Worm (Caenorhabditis elegans): ENCODE results near the gene B0403.3.

Gene B0403.3

DNA sequence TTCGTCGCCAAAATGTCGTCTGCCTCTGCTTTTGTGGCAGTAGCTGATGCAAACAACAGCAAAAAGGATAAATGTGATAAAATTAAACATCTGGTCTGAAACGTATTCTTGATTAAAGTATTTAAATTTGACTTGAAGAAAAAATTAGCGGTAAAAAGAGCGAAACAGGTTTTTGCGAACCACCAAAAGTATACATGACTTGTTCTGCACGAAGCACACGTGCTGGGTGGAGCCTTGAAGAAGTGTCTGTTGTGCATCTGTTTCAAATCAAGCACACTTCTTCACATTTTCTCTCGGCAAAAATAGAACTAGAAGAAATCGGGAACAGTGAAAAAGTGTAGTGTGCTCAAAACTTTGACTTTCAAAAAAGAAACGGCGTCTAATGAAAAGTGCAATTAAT is at the start of gene B0403.3:
B0403.3 (minus strand) TSS at position 101 of the 400 bp plus-strand sequence.
- TF ChIP-seq F49E8.2 (tag; optimal IDR thresholded peaks at IDR 0.05; ENCODE audit: borderline replicate concordance) (no peak), unc-62 (GFP tag; optimal IDR thresholded peaks at IDR 0.05 in 1 of 2) (no peak), unc-62 (tag; optimal IDR thresholded peaks at IDR 0.05) (no peak)

DNA sequence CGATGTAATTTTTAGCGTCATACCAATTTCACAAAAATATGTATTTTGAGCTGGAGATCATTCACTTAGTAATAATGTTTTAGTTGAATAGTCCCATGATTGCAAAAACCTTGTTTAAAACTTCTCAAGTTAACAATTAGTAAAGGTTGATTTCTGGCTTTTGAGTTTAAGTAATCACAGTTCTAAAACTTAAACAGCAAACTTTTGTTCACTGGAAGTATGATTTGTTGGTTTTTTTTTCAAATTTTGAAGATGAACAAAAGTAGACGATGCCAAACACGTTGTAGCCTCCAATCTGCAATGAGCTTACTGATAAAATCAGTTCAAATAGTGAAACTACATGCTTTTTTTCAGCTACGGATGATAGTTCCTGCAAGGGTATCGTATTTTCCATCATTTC is 49.5 kb upstream of the B0403.3 start, which contains the start of gene C36B7.1:
C36B7.1 (plus strand) TSS at position 301 of the 400 bp plus-strand sequence.
- no peak for TF ChIP-seq ceh-62 (tag; optimal IDR thresholded peaks at IDR 0.05)
- TF ChIP-seq mep-1 (tag; optimal IDR thresholded peaks at IDR 0.05): no peak
- no peak for TF ChIP-seq dmd-8 (GFP tag; IDR thresholded peaks at IDR 0.05)
- TF ChIP-seq nhr-10 (tag; optimal IDR thresholded peaks at IDR 0.05): no peak
- TF ChIP-seq zfp-2 (tag; optimal IDR thresholded peaks at IDR 0.05): no peak
- no peak for TF ChIP-seq nhr-77 (tag; optimal IDR thresholded peaks at IDR 0.05)
- TF ChIP-seq hlh-11 (tag; optimal IDR thresholded peaks at IDR 0.05): no peak
- no peak for TF ChIP-seq lim-7 (GFP tag; IDR thresholded peaks at IDR 0.05)
- no peak for TF ChIP-seq madf-9 (GFP tag; conservative IDR thresholded peaks at IDR 0.05)
- TF ChIP-seq dve-1 (tag; optimal IDR thresholded peaks at IDR 0.05; ENCODE audit: insufficient read depth): no peak
- no peak for TF ChIP-seq nhr-48 (tag; optimal IDR thresholded peaks at IDR 0.05)
- no peak for TF ChIP-seq nhr-11 (tag; optimal IDR thresholded peaks at IDR 0.05)
- no peak for TF ChIP-seq hmg-1.1 (GFP tag; IDR thresholded peaks at IDR 0.05)
- no peak for TF ChIP-seq mxl-2 (GFP tag; conservative IDR thresholded peaks at IDR 0.05)
- TF ChIP-seq lin-39 (tag; optimal IDR thresholded peaks at IDR 0.05): no peak
- TF ChIP-seq nhr-41 (GFP tag; IDR thresholded peaks at IDR 0.05): no peak
- no peak for TF ChIP-seq nhr-42 (GFP tag; IDR thresholded peaks at IDR 0.05)
- no peak for TF ChIP-seq ZK337.2 (GFP tag; IDR thresholded peaks at IDR 0.05)
- no peak for TF ChIP-seq ceh-28 (tag; optimal IDR thresholded peaks at IDR 0.05)
- no peak for TF ChIP-seq lin-29 (GFP tag; IDR thresholded peaks at IDR 0.05)

DNA sequence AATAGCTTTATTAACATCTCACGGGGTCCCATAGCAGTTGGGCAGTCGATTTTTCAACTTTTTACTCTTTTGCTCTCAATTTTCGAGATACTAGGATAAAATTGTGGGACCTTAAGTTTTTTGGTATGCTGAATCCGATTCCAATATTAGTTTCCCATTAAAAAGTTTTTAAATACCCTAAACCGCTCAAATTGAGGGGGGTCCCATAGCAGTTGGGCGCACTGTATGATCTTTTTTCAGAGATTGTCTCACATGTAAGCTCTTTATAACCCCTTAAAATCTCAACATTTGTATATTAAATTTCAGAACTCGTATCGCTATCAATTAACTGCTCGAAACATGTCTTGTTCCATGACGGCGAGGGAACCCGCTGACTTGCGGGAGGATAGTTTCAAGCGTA is 43.0 kb upstream of the B0403.3 start, which contains the start of gene C36B7.2:
C36B7.2 (plus strand) TSS at position 301 of the 400 bp plus-strand sequence.
- no peak for TF ChIP-seq rbr-2 (tag; optimal IDR thresholded peaks at IDR 0.05)
- no peak for TF ChIP-seq snpc-1.2 (GFP tag; IDR thresholded peaks at IDR 0.05)
- peak; percentile 22 for TF ChIP-seq aha-1 (tag)
- no peak for TF ChIP-seq F37D6.2 (tag; optimal IDR thresholded peaks at IDR 0.05)

DNA sequence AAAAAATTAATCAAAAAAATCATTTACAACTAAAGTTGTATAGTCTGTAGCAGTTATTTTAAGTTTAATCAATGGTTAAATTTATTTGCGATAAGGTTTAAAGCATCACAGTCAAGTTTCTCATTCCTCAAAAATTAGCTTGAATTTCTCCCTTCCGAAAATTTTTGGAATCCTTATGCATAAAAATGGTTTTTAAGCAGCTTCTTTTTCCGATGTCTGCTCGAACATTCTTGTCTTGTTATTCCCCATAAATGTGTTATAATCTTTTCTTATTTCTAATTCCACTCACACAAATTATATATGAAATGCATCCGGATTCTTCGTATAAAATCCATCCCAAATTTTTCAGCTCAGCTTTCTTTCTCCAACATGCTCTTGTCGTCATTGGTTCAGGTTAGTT is 38.3 kb upstream of the B0403.3 start, which contains the start of gene C36B7.3:
C36B7.3 (plus strand) TSS at position 301 of the 400 bp plus-strand sequence.
- no peak for TF ChIP-seq R02D3.7 (tag; optimal IDR thresholded peaks at IDR 0.05)
- TF ChIP-seq ceh-44 (GFP tag; IDR thresholded peaks at IDR 0.05): no peak
- no peak for TF ChIP-seq rbr-2 (tag; optimal IDR thresholded peaks at IDR 0.05)
- TF ChIP-seq snpc-4 (tag; optimal IDR thresholded peaks at IDR 0.05): no peak

DNA sequence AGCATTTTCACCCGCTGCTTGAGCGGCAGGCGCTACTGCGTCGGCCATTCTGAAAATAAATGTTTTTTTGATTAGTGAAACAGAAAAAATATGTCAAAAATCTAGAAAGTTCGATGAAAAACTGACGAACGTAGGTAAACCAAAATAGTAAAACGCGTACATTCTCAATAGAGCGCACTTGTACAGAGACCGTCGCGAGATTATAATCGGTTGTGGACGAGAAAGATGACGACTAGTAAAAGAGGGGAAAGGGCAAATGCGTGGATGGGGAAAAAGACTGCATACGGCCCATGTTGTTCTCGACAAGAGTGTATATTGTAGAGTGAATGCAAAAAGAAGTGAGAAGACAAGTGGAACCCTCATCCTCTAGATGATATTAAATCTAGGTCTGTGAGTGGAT is 37.2 kb upstream of the B0403.3 start, which contains the start of gene C36B7.6:
C36B7.6 (minus strand) TSS at position 49 of the 400 bp plus-strand sequence.
- no peak for TF ChIP-seq fkh-10 (GFP tag; optimal IDR thresholded peaks at IDR 0.05)
- no peak for TF ChIP-seq egl-43 (GFP tag; IDR thresholded peaks at IDR 0.05)
- TF ChIP-seq ceh-32 (tag; optimal IDR thresholded peaks at IDR 0.05; ENCODE audit: poor library complexity): no peak
- peak; percentile 17 for TF ChIP-seq pqm-1 (tag; optimal IDR thresholded peaks at IDR 0.05)
- TF ChIP-seq nhr-28 (tag; optimal IDR thresholded peaks at IDR 0.05): peak; percentile 55
- TF ChIP-seq zfp-3 (GFP tag; conservative IDR thresholded peaks at IDR 0.05): no peak
- TF ChIP-seq pha-4 (GFP tag; IDR thresholded peaks at IDR 0.05): no peak
- TF ChIP-seq pha-4 (tag; optimal IDR thresholded peaks at IDR 0.05): peak; percentile 55
- no peak for TF ChIP-seq F26F4.8 (GFP tag; conservative IDR thresholded peaks at IDR 0.05)
- peak; percentile 43 for TF ChIP-seq hlh-30 (tag; optimal IDR thresholded peaks at IDR 0.05; ENCODE audit: insufficient read depth)
- no peak for TF ChIP-seq zip-11 (GFP tag; IDR thresholded peaks at IDR 0.05)

All from whole organism, L4 larva.